Fruit fly (Drosophila melanogaster): ENCODE measurements around the gene mRpL50.

The mRpL50 gene

dm6 chr3L:7243775-7244438 lies at the start of gene mRpL50, which contains the start of gene mei-P22:
Gene mRpL50, minus strand, starts transcription at chr3L:7243933.
Gene mei-P22, plus strand, starts transcription at chr3L:7244388.
- TF ChIP-seq CG17806 (tag; optimal IDR thresholded peaks at IDR 0.05) (peak; percentile 9), Snoo (tag; optimal IDR thresholded peaks at IDR 0.05) (no peak), CG12605 (GFP tag; IDR thresholded peaks at IDR 0.05) (no peak), CG34367 (tag; optimal IDR thresholded peaks at IDR 0.05) (no peak), CG13204 (GFP tag; optimal IDR thresholded peaks at IDR 0.05) (no peak)

- TF ChIP-seq Pif1A (GFP tag; optimal IDR thresholded peaks at IDR 0.05) (peak; percentile 16), EcR (GFP tag; optimal IDR thresholded peaks at IDR 0.05) (no peak), Pif1B (GFP tag; optimal IDR thresholded peaks at IDR 0.05) (no peak), fd96Ca (GFP tag; IDR thresholded peaks at IDR 0.05) (0 out of 3 replicates have a peak, but pooled peaks have one; percentile 8), CG14655 (GFP tag; optimal IDR thresholded peaks at IDR 0.05) (peak; percentile 45)
Measured at dm6 chr3L:7283541-7283940, 39.8 kb upstream of the mRpL50 start.

dm6 chr3L:7263757-7264516 lies 20.2 kb upstream of the mRpL50 start, which contains the start of gene CG14830:
Gene CG14830, minus strand, starts transcription at chr3L:7263920.
- TF ChIP-seq CG12605 (GFP tag; IDR thresholded peaks at IDR 0.05) (peak; percentile 57), CG4496 (GFP tag; IDR thresholded peaks at IDR 0.05) (peak; percentile 28; the same call in 1 of the 3 replicates), Pif1B (GFP tag; optimal IDR thresholded peaks at IDR 0.05) (no peak), CG10348 (GFP tag; IDR thresholded peaks at IDR 0.05) (no peak), CG32121 (GFP tag; IDR thresholded peaks at IDR 0.05) (no peak; the same call in 1 of the 2 replicates), Pif1A (GFP tag; optimal IDR thresholded peaks at IDR 0.05) (no peak), CG8301 (tag; optimal IDR thresholded peaks at IDR 0.05) (peak; percentile 87), CG8159 (tag; optimal IDR thresholded peaks at IDR 0.05) (peak; percentile 78), CG17806 (tag; optimal IDR thresholded peaks at IDR 0.05) (peak; percentile 76), EcR (GFP tag; optimal IDR thresholded peaks at IDR 0.05) (no peak), CG13204 (GFP tag; optimal IDR thresholded peaks at IDR 0.05) (no peak), CG34367 (tag; optimal IDR thresholded peaks at IDR 0.05) (peak; percentile 7), Snoo (tag; optimal IDR thresholded peaks at IDR 0.05) (no peak), D1 (tag; optimal IDR thresholded peaks at IDR 0.05) (peak; percentile 55), Ets98B (GFP tag; IDR thresholded peaks at IDR 0.05) (peak; percentile 27), CG9948 (tag; optimal IDR thresholded peaks at IDR 0.05) (no peak), gl (tag; optimal IDR thresholded peaks at IDR 0.05) (peak; percentile 20), CG15710 (tag; optimal IDR thresholded peaks at IDR 0.05) (no peak), fd96Ca (GFP tag; IDR thresholded peaks at IDR 0.05) (no peak), CG14655 (GFP tag; optimal IDR thresholded peaks at IDR 0.05) (peak; percentile 90)

dm6 chr3L:7262471-7262870 lies 18.7 kb upstream of the mRpL50 start:
- TF ChIP-seq CG4496 (GFP tag; IDR thresholded peaks at IDR 0.05) (peak; percentile 40; the same call in 1 of the 3 replicates), rn (GFP tag; IDR thresholded peaks at IDR 0.05) (no peak), CG8159 (tag; optimal IDR thresholded peaks at IDR 0.05) (peak; percentile 76), fd96Ca (GFP tag; IDR thresholded peaks at IDR 0.05) (no peak), Ets98B (GFP tag; IDR thresholded peaks at IDR 0.05) (no peak; the same call in 1 of the 2 replicates), CG32121 (GFP tag; IDR thresholded peaks at IDR 0.05) (no peak), Pif1B (GFP tag; optimal IDR thresholded peaks at IDR 0.05) (peak; percentile 38), gl (tag; optimal IDR thresholded peaks at IDR 0.05) (no peak), CG14655 (GFP tag; optimal IDR thresholded peaks at IDR 0.05) (peak; percentile 68), D1 (tag; optimal IDR thresholded peaks at IDR 0.05) (peak; percentile 67), Snoo (tag; optimal IDR thresholded peaks at IDR 0.05) (peak; percentile 14), CG13204 (GFP tag; optimal IDR thresholded peaks at IDR 0.05) (no peak), CG17806 (tag; optimal IDR thresholded peaks at IDR 0.05) (peak; percentile 62), EcR (GFP tag; optimal IDR thresholded peaks at IDR 0.05) (no peak), CG10348 (GFP tag; IDR thresholded peaks at IDR 0.05) (no peak), CG12605 (GFP tag; IDR thresholded peaks at IDR 0.05) (no peak), CG34367 (tag; optimal IDR thresholded peaks at IDR 0.05) (peak; percentile 11), CG9948 (tag; optimal IDR thresholded peaks at IDR 0.05) (peak; percentile 65), CG8301 (tag; optimal IDR thresholded peaks at IDR 0.05) (peak; percentile 28), CG15710 (tag; optimal IDR thresholded peaks at IDR 0.05) (peak; percentile 74), Pif1A (GFP tag; optimal IDR thresholded peaks at IDR 0.05) (peak; percentile 32)

- TF ChIP-seq gl (tag; optimal IDR thresholded peaks at IDR 0.05) (no peak), CG32121 (GFP tag; IDR thresholded peaks at IDR 0.05) (no peak), fd96Ca (GFP tag; IDR thresholded peaks at IDR 0.05) (no peak), CG8159 (tag; optimal IDR thresholded peaks at IDR 0.05) (no peak), EcR (GFP tag; optimal IDR thresholded peaks at IDR 0.05) (no peak), Ets98B (GFP tag; IDR thresholded peaks at IDR 0.05) (no peak)
Measured at dm6 chr3L:7258267-7258666, 14.5 kb upstream of the mRpL50 start.

- peak; percentile 12 for TF ChIP-seq CG17806 (tag; optimal IDR thresholded peaks at IDR 0.05)
- no peak for TF ChIP-seq CG8301 (tag; optimal IDR thresholded peaks at IDR 0.05)
- no peak for TF ChIP-seq CG32121 (GFP tag; IDR thresholded peaks at IDR 0.05)
- no peak for TF ChIP-seq Snoo (tag; optimal IDR thresholded peaks at IDR 0.05)
- TF ChIP-seq Pif1A (GFP tag; optimal IDR thresholded peaks at IDR 0.05) = no peak
Measured at dm6 chr3L:7254724-7255123, 11.0 kb upstream of the mRpL50 start.
